Worm (Caenorhabditis elegans): Measurements from ENCODE around the gene lir-3.
"Not testable (repeated sequence)": the region's sequence is repeated elsewhere in the genome, so short reads cannot be mapped to it uniquely, and the experiment has no call there.

- TF ChIP-seq nfya-1 (tag; optimal IDR thresholded peaks at IDR 0.05; ENCODE audit: borderline replicate concordance, insufficient read depth); lin-26 (GFP tag; IDR thresholded peaks at IDR 0.05); B0336.3 (GFP tag; IDR thresholded peaks at IDR 0.05); unc-62 (GFP tag; optimal IDR thresholded peaks at IDR 0.05); ztf-25 (GFP tag; IDR thresholded peaks at IDR 0.05); F55B11.4 (tag; optimal IDR thresholded peaks at IDR 0.05; ENCODE audit: borderline replicate concordance, insufficient read depth); cebp-1 (GFP tag; IDR thresholded peaks at IDR 0.05); cebp-1 (tag; optimal IDR thresholded peaks at IDR 0.05); attf-5 (GFP tag; optimal IDR thresholded peaks at IDR 0.05); aptf-3 (GFP tag; IDR thresholded peaks at IDR 0.05); ets-4 (GFP tag; optimal IDR thresholded peaks at IDR 0.05): not testable (repeated sequence)
- 0 out of 2 replicates have a peak, but pooled peaks have one; percentile 41 for TF ChIP-seq F39B2.1 (GFP tag; IDR thresholded peaks at IDR 0.05)
Observed at ce11 chrII:11211661-11212060, 27.1 kb upstream of the lir-3 start.
